Worm (Caenorhabditis elegans): ENCODE data around the gene C43D7.8.
"Not testable (repeated sequence)": the region's sequence is repeated elsewhere in the genome, so short reads cannot be mapped to it uniquely, and the experiment has no call there.

ce11 chrV:19317058-19317457 lies 5.8 kb upstream of the C43D7.8 start, which contains the start of gene srh-208:
- not testable (repeated sequence) for TF ChIP-seq elt-3 (tag; optimal IDR thresholded peaks at IDR 0.05); tbx-8 (GFP tag; optimal IDR thresholded peaks at IDR 0.05); ham-2 (GFP tag; optimal IDR thresholded peaks at IDR 0.05); mab-5 (tag; optimal IDR thresholded peaks at IDR 0.05); ztf-11 (tag; optimal IDR thresholded peaks at IDR 0.05); ces-1 (GFP tag; optimal IDR thresholded peaks at IDR 0.05); nhr-76 (tag; optimal IDR thresholded peaks at IDR 0.05); mep-1 (tag; optimal IDR thresholded peaks at IDR 0.05); lin-13 (tag; optimal IDR thresholded peaks at IDR 0.05); snpc-4 (tag; optimal IDR thresholded peaks at IDR 0.05)

All from whole organism, mixed stage, embryonic.